Fruit fly (Drosophila melanogaster) whole organism, embryonic: ENCODE measurements around the gene CG10492.
A peak's percentile ranks its signal among the peaks of the same experiment; 100 is the strongest.

Source experiments
- BtbVII ChIP-seq: fragments of 200-800 bp; sonication (Bioruptor generic); optimal IDR thresholded peaks from 3 replicates; lab custom pipeline; 2017; ENCODE audit warnings: missing biosample characterization, mild to moderate bottlenecking, missing genetic modification characterization
- CG10267 ChIP-seq: fragments of 200-800 bp; sonication (Bioruptor generic); optimal IDR thresholded peaks from 2 replicates; lab custom pipeline; 2018; ENCODE audit warnings: missing biosample characterization, mild to moderate bottlenecking, missing genetic modification characterization, moderate library complexity
- CG10366 ChIP-seq: fragments of 200-800 bp; sonication (Bioruptor generic); IDR thresholded peaks from 2 replicates; pipeline ENCODE4 v1.3.6; 2022; ENCODE audit warnings: missing biosample characterization, missing genetic modification characterization
- CG10431 ChIP-seq: fragments of 200-800 bp; sonication (Bioruptor generic); optimal IDR thresholded peaks from 3 replicates; lab custom pipeline; 2018; ENCODE audit warnings: missing biosample characterization, mild to moderate bottlenecking, missing genetic modification characterization
- CG10543 ChIP-seq: fragments of 200-800 bp; sonication (Bioruptor generic); optimal IDR thresholded peaks from 3 replicates; lab custom pipeline; 2017; ENCODE audit warnings: missing biosample characterization, mild to moderate bottlenecking, missing genetic modification characterization, moderate library complexity
- CG11723 ChIP-seq: fragments of 200-800 bp; sonication (Bioruptor generic); optimal IDR thresholded peaks from 2 replicates; lab custom pipeline; 2017; ENCODE audit warnings: missing biosample characterization, mild to moderate bottlenecking, missing genetic modification characterization
- CG12391 ChIP-seq: fragments of 200-800 bp; sonication (Bioruptor generic); optimal IDR thresholded peaks from 3 replicates; lab custom pipeline; 2018; ENCODE audit warnings: missing biosample characterization, mild to moderate bottlenecking, missing genetic modification characterization, moderate library complexity
- CG16815 ChIP-seq: fragments of 200-800 bp; sonication (Bioruptor generic); optimal IDR thresholded peaks from 3 replicates; lab custom pipeline; 2017; ENCODE audit warnings: missing biosample characterization, mild to moderate bottlenecking, missing genetic modification characterization
- CG17912 ChIP-seq: fragments of 200-800 bp; sonication (Bioruptor generic); optimal IDR thresholded peaks from 2 replicates; lab custom pipeline; 2018; ENCODE audit warnings: missing biosample characterization, mild to moderate bottlenecking, missing genetic modification characterization
- CG2120 ChIP-seq: fragments of 200-800 bp; sonication (Bioruptor generic); optimal IDR thresholded peaks from 3 replicates; lab custom pipeline; 2016; ENCODE audit warnings: missing biosample characterization, missing genetic modification characterization
- CG2129 ChIP-seq: fragments of 200-800 bp; sonication (Bioruptor generic); IDR thresholded peaks from 2 replicates; pipeline ENCODE4 v1.3.6; 2022; ENCODE audit warnings: missing biosample characterization, missing genetic modification characterization; ENCODE audit not compliant: partially characterized antibody
- CG3838 ChIP-seq: fragments of 200-800 bp; sonication (Bioruptor generic); optimal IDR thresholded peaks from 3 replicates; lab custom pipeline; 2016; ENCODE audit warnings: missing biosample characterization, missing genetic modification characterization
- CG5245 ChIP-seq: fragments of 200-800 bp; sonication (Bioruptor generic); optimal IDR thresholded peaks from 3 replicates; lab custom pipeline; 2016; ENCODE audit warnings: missing biosample characterization, missing genetic modification characterization
- CG6254 ChIP-seq: fragments of 200-800 bp; sonication (Bioruptor generic); optimal IDR thresholded peaks from 3 replicates; lab custom pipeline; 2017; ENCODE audit warnings: mild to moderate bottlenecking, missing biosample characterization, missing genetic modification reagents, missing genetic modification characterization
- CG6689 ChIP-seq: fragments of 200-800 bp; sonication (Bioruptor generic); IDR thresholded peaks from 2 replicates; pipeline ENCODE4 v1.3.6; 2022; ENCODE audit warnings: missing biosample characterization, missing genetic modification characterization
- CG8924 ChIP-seq: fragments of 200-800 bp; optimal IDR thresholded peaks from 3 replicates; lab custom pipeline; 2019; ENCODE audit warnings: missing biosample characterization, mild to moderate bottlenecking, missing genetic modification characterization, moderate library complexity
- CG9817 ChIP-seq: fragments of 200-800 bp; sonication (Bioruptor generic); optimal IDR thresholded peaks from 2 replicates; lab custom pipeline; 2018; ENCODE audit warnings: missing biosample characterization, mild to moderate bottlenecking, missing genetic modification characterization, moderate library complexity
- CkIIα-i1 ChIP-seq: fragments of 200-800 bp; sonication (Bioruptor generic); IDR thresholded peaks from 2 replicates; pipeline ENCODE4 v1.3.6; 2022; ENCODE audit warnings: missing biosample characterization, missing genetic modification characterization
- CoRest ChIP-seq: fragments of 200-800 bp; sonication (Bioruptor generic); optimal IDR thresholded peaks from 3 replicates; lab custom pipeline; 2018; ENCODE audit warnings: missing biosample characterization, mild to moderate bottlenecking, missing genetic modification characterization, moderate library complexity
- Dip3 ChIP-seq: fragments of 200-800 bp; sonication (Bioruptor generic); optimal IDR thresholded peaks from 3 replicates; lab custom pipeline; 2016; ENCODE audit warnings: missing biosample characterization, missing genetic modification characterization
- Dref ChIP-seq: fragments of 200-800 bp; sonication (Bioruptor generic); IDR thresholded peaks from 2 replicates; pipeline ENCODE4 v1.3.6; 2022; ENCODE audit warnings: missing biosample characterization, missing genetic modification characterization
- Myb ChIP-seq: fragments of 200-800 bp; sonication (Bioruptor generic); optimal IDR thresholded peaks from 2 replicates; lab custom pipeline; 2016; ENCODE audit warnings: missing biosample characterization, missing genetic modification characterization
- NK7.1 ChIP-seq: fragments of 200-800 bp; sonication (Bioruptor generic); optimal IDR thresholded peaks from 3 replicates; lab custom pipeline; 2016; ENCODE audit warnings: missing biosample characterization, missing genetic modification characterization
- Pdp1 ChIP-seq, 2 experiments: fragments of 200-800 bp; sonication (Bioruptor generic); optimal IDR thresholded peaks; 3 replicates each; lab custom pipeline; 2016; ENCODE audit warnings: missing biosample characterization in 2 of 2, missing genetic modification characterization in 2 of 2, mild to moderate bottlenecking in 1 of 2, moderate library complexity in 1 of 2
- Rx ChIP-seq: fragments of 200-800 bp; sonication (Bioruptor generic); IDR thresholded peaks from 2 replicates; pipeline ENCODE4 v1.3.6; 2022; ENCODE audit warnings: missing biosample characterization, missing genetic modification characterization
- ase ChIP-seq: fragments of 200-800 bp; sonication (Bioruptor generic); IDR thresholded peaks from 3 replicates; pipeline ENCODE4 v1.3.6; 2022; ENCODE audit warnings: missing biosample characterization, missing genetic modification characterization
- cg ChIP-seq: fragments of 200-800 bp; sonication (Bioruptor generic); optimal IDR thresholded peaks from 3 replicates; lab custom pipeline; 2019; ENCODE audit warnings: missing biosample characterization, mild to moderate bottlenecking, missing genetic modification characterization, moderate library complexity
- ci ChIP-seq: fragments of 200-800 bp; sonication (Bioruptor generic); IDR thresholded peaks from 3 replicates; pipeline ENCODE4 v1.3.6; 2022; ENCODE audit warnings: missing biosample characterization, missing genetic modification characterization
- crc ChIP-seq: fragments of 200-800 bp; sonication (Bioruptor generic); optimal IDR thresholded peaks from 2 replicates; lab custom pipeline; 2016; ENCODE audit warnings: missing biosample characterization, missing genetic modification characterization
- crp ChIP-seq, 2 experiments: fragments of 200-800 bp; sonication (Bioruptor generic); optimal IDR thresholded peaks; 2 replicates in 1 of 2; 3 replicates in 1 of 2; lab custom pipeline; 2017; ENCODE audit warnings: missing biosample characterization in 2 of 2, missing genetic modification characterization in 2 of 2, mild to moderate bottlenecking in 1 of 2, moderate library complexity in 1 of 2
- danr ChIP-seq: fragments of 200-800 bp; sonication (Bioruptor generic); IDR thresholded peaks from 2 replicates; pipeline ENCODE4 v1.3.6; 2022; ENCODE audit warnings: missing biosample characterization, missing genetic modification characterization
- dati ChIP-seq: fragments of 200-800 bp; sonication (Bioruptor generic); IDR thresholded peaks from 2 replicates; pipeline ENCODE4 v1.3.6; 2022; ENCODE audit warnings: missing biosample characterization, missing genetic modification characterization
- esg ChIP-seq: fragments of 200-800 bp; sonication (Bioruptor generic); conservative IDR thresholded peaks from 2 replicates; pipeline ENCODE4 v1.3.6; 2022; ENCODE audit warnings: missing biosample characterization, missing genetic modification characterization
- eyg ChIP-seq: fragments of 200-800 bp; sonication (Bioruptor generic); optimal IDR thresholded peaks from 3 replicates; lab custom pipeline; 2016; ENCODE audit warnings: missing biosample characterization, missing genetic modification characterization
- fu2 ChIP-seq: fragments of 200-800 bp; sonication (Bioruptor generic); optimal IDR thresholded peaks from 2 replicates; lab custom pipeline; 2016; ENCODE audit warnings: missing biosample characterization, missing genetic modification characterization
- hb ChIP-seq: fragments of 200-800 bp; sonication (Bioruptor generic); IDR thresholded peaks from 3 replicates; pipeline ENCODE4 v1.3.6; 2022; ENCODE audit warnings: missing biosample characterization, missing genetic modification characterization; ENCODE audit not compliant: partially characterized antibody
- kay ChIP-seq: fragments of 200-800 bp; sonication (Bioruptor generic); optimal IDR thresholded peaks from 2 replicates; lab custom pipeline; 2016; ENCODE audit warnings: missing biosample characterization, missing genetic modification characterization
- kni ChIP-seq: fragments of 200-800 bp; sonication (Bioruptor generic); optimal IDR thresholded peaks from 3 replicates; lab custom pipeline; 2017; ENCODE audit warnings: mild to moderate bottlenecking, missing biosample characterization, missing genetic modification reagents, missing genetic modification characterization
- knrl ChIP-seq: fragments of 200-800 bp; sonication (Bioruptor generic); IDR thresholded peaks from 3 replicates; pipeline ENCODE4 v1.3.6; 2022; ENCODE audit warnings: missing biosample characterization, missing genetic modification characterization; ENCODE audit not compliant: partially characterized antibody
- lov ChIP-seq, 2 experiments: fragments of 200-800 bp in 1 of 2; fragments of >200 bp in 1 of 2; sonication (Bioruptor generic) in 1 of 2; IDR thresholded peaks in 1 of 2; optimal IDR thresholded peaks in 1 of 2; 2 replicates in 1 of 2; 3 replicates in 1 of 2; pipeline versions ENCODE4 v1.3.6 to Lab custom; 2017 to 2022; ENCODE audit warnings: missing biosample characterization in 1 of 2, missing genetic modification characterization in 1 of 2
- odd ChIP-seq: fragments of 200-800 bp; sonication (Bioruptor generic); optimal IDR thresholded peaks from 2 replicates; lab custom pipeline; 2017; ENCODE audit warnings: missing biosample characterization, mild to moderate bottlenecking, missing genetic modification characterization
- psq ChIP-seq: fragments of 200-800 bp; sonication (Bioruptor generic); optimal IDR thresholded peaks from 2 replicates; lab custom pipeline; 2017; ENCODE audit warnings: missing biosample characterization, missing genetic modification characterization
- pum ChIP-seq: fragments of 200-800 bp; sonication (Bioruptor generic); optimal IDR thresholded peaks from 2 replicates; lab custom pipeline; 2016; ENCODE audit warnings: missing biosample characterization, missing genetic modification characterization
- repo ChIP-seq: fragments of 200-800 bp; sonication (Bioruptor generic); optimal IDR thresholded peaks from 2 replicates; lab custom pipeline; 2016; ENCODE audit warnings: missing biosample characterization, missing genetic modification characterization
- sc ChIP-seq, 3 experiments: fragments of >200 bp in 2 of 3; fragments of 200-800 bp in 1 of 3; sonication (Bioruptor generic) in 1 of 3; optimal IDR thresholded peaks; 2 replicates in 2 of 3; 3 replicates in 1 of 3; lab custom pipeline; 2017; ENCODE audit warnings: mild to moderate bottlenecking in 1 of 3, missing biosample characterization in 1 of 3, missing genetic modification characterization in 1 of 3, missing genetic modification reagents in 1 of 3
- shn ChIP-seq: fragments of 200-800 bp; sonication (Bioruptor generic); optimal IDR thresholded peaks from 3 replicates; lab custom pipeline; 2016; ENCODE audit warnings: missing biosample characterization, missing genetic modification characterization
- sima ChIP-seq: fragments of 200-800 bp; sonication (Bioruptor generic); optimal IDR thresholded peaks from 2 replicates; lab custom pipeline; 2016; ENCODE audit warnings: missing biosample characterization, missing genetic modification characterization
- stwl ChIP-seq: fragments of 200-800 bp; sonication (Bioruptor generic); optimal IDR thresholded peaks from 3 replicates; lab custom pipeline; 2018; ENCODE audit warnings: missing biosample characterization, mild to moderate bottlenecking, missing genetic modification characterization, moderate library complexity
- tna ChIP-seq: fragments of 200-800 bp; sonication (Bioruptor generic); IDR thresholded peaks from 2 replicates; pipeline ENCODE4 v1.3.6; 2022; ENCODE audit warnings: missing biosample characterization, missing genetic modification characterization; ENCODE audit not compliant: partially characterized antibody
- unc-4 ChIP-seq: fragments of 200-800 bp; sonication (Bioruptor generic); IDR thresholded peaks from 2 replicates; pipeline ENCODE4 v1.3.6; 2022; ENCODE audit warnings: missing biosample characterization, missing genetic modification characterization; ENCODE audit not compliant: partially characterized antibody

CG10492 gene

DNA sequence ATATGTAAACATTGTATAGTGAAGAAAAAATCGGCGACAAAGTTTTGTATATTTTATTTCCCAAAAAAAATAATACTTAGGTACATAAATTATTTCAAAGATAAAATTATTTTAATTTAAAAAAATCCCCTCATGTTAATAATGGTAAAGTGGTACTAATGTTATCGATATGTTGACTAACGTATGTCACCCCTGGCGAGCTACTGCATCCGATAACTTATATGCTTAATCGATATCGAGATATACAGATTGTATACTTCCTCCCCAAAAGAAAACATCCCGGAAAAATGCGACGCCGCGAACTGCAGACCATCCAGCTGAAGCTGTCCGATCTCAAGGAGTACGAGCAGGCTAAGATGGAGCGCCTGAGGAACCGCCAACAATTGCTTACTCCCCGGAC, 10.8 kb downstream of the CG10492 start, which contains the start of gene CG17343 (continued):
- TF ChIP-seq kni (GFP tag; lab: Kevin White, UChicago) (no peak), CG10543 (GFP tag; lab: Kevin White, UChicago) (no peak), crp (GFP tag; optimal IDR thresholded peaks at IDR 0.05; lab: Kevin White, UChicago) (peak in 1 of 2 experiments; percentile 7), esg (GFP tag; lab: Robert Waterston, UW) (no peak), hb (GFP tag; lab: Robert Waterston, UW) (peak; percentile 98), CG2129 (GFP tag; lab: Robert Waterston, UW) (peak; percentile 32; the same call in 1 of the 2 replicates), CG9817 (tag; lab: Kevin White, UChicago) (no peak), shn (GFP tag; lab: Kevin White, UChicago) (no peak), CG10431 (GFP tag; lab: Kevin White, UChicago) (no peak), psq (GFP tag; lab: Kevin White, UChicago) (no peak), lov (optimal IDR thresholded peaks at IDR 0.05; lab: Kevin White, UChicago) (no peak), lov (GFP tag; IDR thresholded peaks at IDR 0.05; lab: Robert Waterston, UW) (no peak), Myb (GFP tag; lab: Kevin White, UChicago) (peak; percentile 33), Dip3 (GFP tag; lab: Kevin White, UChicago) (no peak), cg (GFP tag; lab: Kevin White, UChicago) (no peak), CG10267 (tag; lab: Kevin White, UChicago) (no peak), ci (peak; percentile 21; the same call in 1 of the 3 replicates), Dref (GFP tag; lab: Robert Waterston, UW) (peak; percentile 91), sc (optimal IDR thresholded peaks at IDR 0.05; lab: Kevin White, UChicago) (no peak), sc (GFP tag; optimal IDR thresholded peaks at IDR 0.05; lab: Kevin White, UChicago) (no peak), Rx (GFP tag; lab: Robert Waterston, UW) (no peak), sima (no peak), CG6689 (GFP tag; lab: Robert Waterston, UW) (no peak), stwl (tag; lab: Kevin White, UChicago) (peak; percentile 68), CG3838 (no peak), crc (no peak), CG17912 (GFP tag; lab: Kevin White, UChicago) (no peak), CG5245 (GFP tag; lab: Kevin White, UChicago) (no peak), Pdp1 (GFP tag; optimal IDR thresholded peaks at IDR 0.05; lab: Kevin White, UChicago) (no peak), repo (GFP tag; lab: Kevin White, UChicago) (no peak), pum (GFP tag; lab: Kevin White, UChicago) (no peak), ase (no peak), fu2 (GFP tag; lab: Kevin White, UChicago) (no peak), CkIIα-i1 (GFP tag; lab: Robert Waterston, UW) (no peak), unc-4 (GFP tag; lab: Robert Waterston, UW) (peak; percentile 72), odd (GFP tag; lab: Kevin White, UChicago) (no peak), tna (peak; percentile 98), eyg (GFP tag; lab: Kevin White, UChicago) (no peak), kay (GFP tag; lab: Kevin White, UChicago) (no peak), CoRest (tag; lab: Kevin White, UChicago) (peak; percentile 3), CG10366 (GFP tag; lab: Robert Waterston, UW) (no peak), danr (GFP tag; lab: Robert Waterston, UW) (no peak), BtbVII (GFP tag; lab: Kevin White, UChicago) (no peak), CG11723 (GFP tag; lab: Kevin White, UChicago) (no peak), CG8924 (no peak), NK7.1 (no peak), CG2120 (no peak), dati (GFP tag; lab: Robert Waterston, UW) (no peak), CG16815 (no peak), CG6254 (no peak), CG12391 (no peak), knrl (GFP tag; lab: Robert Waterston, UW) (peak; percentile 72; the same call in 2 of the 3 replicates)
